Worm (Caenorhabditis elegans) whole organism, midembryonic: ENCODE measurements around the gene K12H4.3.

ENCODE experiments used
- T22C8.4 ChIP-seq: fragments of 200-800 bp; sonication (Bioruptor generic); IDR thresholded peaks from 2 replicates; pipeline ENCODE4 v1.3.6; 2022; ENCODE audit warnings: missing genetic modification characterization, missing compliant biosample characterization
- cog-1 ChIP-seq: sonication (generic microtip); optimal IDR thresholded peaks from 2 replicates; lab custom pipeline; 2016; ENCODE audit warnings: missing genetic modification characterization, missing compliant biosample characterization
- flt-1 ChIP-seq: fragments of 200-800 bp; sonication (Bioruptor generic); IDR thresholded peaks from 2 replicates; pipeline ENCODE4 v1.3.6; 2022; ENCODE audit warnings: missing genetic modification characterization, missing compliant biosample characterization
- klf-2 ChIP-seq: fragments of 200-800 bp; sonication (Bioruptor generic); conservative IDR thresholded peaks from 2 replicates; pipeline ENCODE4 v1.3.6; 2022; ENCODE audit warnings: missing genetic modification reagents, missing genetic modification characterization, missing compliant biosample characterization
- med-1 ChIP-seq: sonication (generic microtip); optimal IDR thresholded peaks from 2 replicates; lab custom pipeline; 2017; ENCODE audit warnings: missing genetic modification characterization, mild to moderate bottlenecking, missing compliant biosample characterization, antibody characterized with exemption, missing genetic modification reagents; ENCODE audit not compliant: insufficient read depth
- ref-1 ChIP-seq: fragments of 200-800 bp; sonication (Bioruptor generic); conservative IDR thresholded peaks from 2 replicates; pipeline ENCODE4 v1.3.6; 2022; ENCODE audit warnings: missing genetic modification reagents, missing genetic modification characterization, missing compliant biosample characterization
- tab-1 ChIP-seq: fragments of 200-800 bp; sonication (Bioruptor generic); IDR thresholded peaks from 2 replicates; pipeline ENCODE4 v1.3.6; 2022; ENCODE audit warnings: missing genetic modification characterization, missing compliant biosample characterization
- ztf-23 ChIP-seq: fragments of 200-800 bp; sonication (Bioruptor generic); IDR thresholded peaks from 2 replicates; pipeline ENCODE4 v1.3.6; 2022; ENCODE audit warnings: missing genetic modification reagents, missing genetic modification characterization, missing compliant biosample characterization
- ztf-29 ChIP-seq: fragments of 200-800 bp; sonication (Bioruptor generic); IDR thresholded peaks from 2 replicates; pipeline ENCODE4 v1.3.6; 2022; ENCODE audit warnings: missing genetic modification reagents, missing genetic modification characterization, missing compliant biosample characterization

DNA sequence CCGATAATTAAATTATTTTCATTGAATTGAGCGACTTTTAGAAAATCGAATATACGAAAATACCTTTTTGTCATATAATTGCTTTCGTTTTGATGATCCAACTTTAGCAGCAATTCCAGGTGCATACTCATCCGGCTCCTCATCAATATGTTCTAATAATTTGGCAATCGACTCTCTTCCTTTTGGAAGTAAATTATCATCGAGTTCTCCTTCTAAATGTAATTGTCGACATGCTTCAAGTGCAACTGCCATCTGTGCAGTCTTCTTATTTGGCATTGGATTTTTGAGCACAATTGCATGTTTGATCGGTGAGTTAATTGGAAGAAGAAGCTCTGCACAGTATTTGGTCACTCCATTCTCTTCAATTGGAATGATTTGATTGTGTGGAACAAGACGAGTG is 31.3 kb downstream of the K12H4.3 start:
- TF ChIP-seq ref-1 (no peak), flt-1 (GFP tag; lab: Robert Waterston, UW) (no peak), cog-1 (tag; lab: Kevin White, UChicago) (no peak), med-1 (GFP tag; lab: Kevin White, UChicago) (no peak), ztf-23 (GFP tag; lab: Robert Waterston, UW) (no peak), tab-1 (GFP tag; lab: Robert Waterston, UW) (no peak), ztf-29 (no peak), klf-2 (no peak), T22C8.4 (GFP tag; lab: Robert Waterston, UW) (no peak)
